Fruit fly (Drosophila melanogaster): ENCODE data around the gene Grip91.

Gene Grip91

dm6 chrX:13744599-13745052 lies at the start of gene Grip91:
Gene Grip91 (minus strand): TSS chrX:13744683.
- TF ChIP-seq Sox14 (GFP tag; optimal IDR thresholded peaks at IDR 0.05) (peak; percentile 35), topi (GFP tag; optimal IDR thresholded peaks at IDR 0.05) (peak; percentile 6), ss (GFP tag; optimal IDR thresholded peaks at IDR 0.05) (peak in 1 of 2 experiments; percentile 4), svp (GFP tag) (peak; percentile 51), achi (GFP tag; optimal IDR thresholded peaks at IDR 0.05) (peak; percentile 51), Eip78C (GFP tag) (peak; percentile 60), pdm3 (GFP tag; optimal IDR thresholded peaks at IDR 0.05) (no peak), Lpt (GFP tag; optimal IDR thresholded peaks at IDR 0.05) (no peak), CG6163 (GFP tag; IDR thresholded peaks at IDR 0.05) (no peak), CG31627 (GFP tag; optimal IDR thresholded peaks at IDR 0.05) (peak; percentile 2)

dm6 chrX:13792463-13792862 lies 48.0 kb upstream of the Grip91 start:
- TF ChIP-seq Gug (GFP tag; IDR thresholded peaks at IDR 0.05) = no peak
- no peak for TF ChIP-seq CG6276 (GFP tag; optimal IDR thresholded peaks at IDR 0.05)
- TF ChIP-seq Eip78C (GFP tag) = peak; percentile 11
- no peak for TF ChIP-seq cyc (GFP tag; optimal IDR thresholded peaks at IDR 0.05)
- TF ChIP-seq acj6 (GFP tag; optimal IDR thresholded peaks at IDR 0.05) = no peak
- no peak for TF ChIP-seq CG3919 (GFP tag; optimal IDR thresholded peaks at IDR 0.05)
- TF ChIP-seq dsx (GFP tag; optimal IDR thresholded peaks at IDR 0.05; ENCODE audit: poor library complexity, severe bottlenecking) = no peak
- TF ChIP-seq svp (GFP tag) = peak; percentile 17
- no peak for TF ChIP-seq CG7368 (GFP tag; optimal IDR thresholded peaks at IDR 0.05)
- no peak for TF ChIP-seq Hr38 (GFP tag; optimal IDR thresholded peaks at IDR 0.05)
- TF ChIP-seq eg (GFP tag; IDR thresholded peaks at IDR 0.05) = no peak
- no peak for TF ChIP-seq OdsH (GFP tag; optimal IDR thresholded peaks at IDR 0.05)
- TF ChIP-seq Eip93F (GFP tag; optimal IDR thresholded peaks at IDR 0.05) = no peak

DNA sequence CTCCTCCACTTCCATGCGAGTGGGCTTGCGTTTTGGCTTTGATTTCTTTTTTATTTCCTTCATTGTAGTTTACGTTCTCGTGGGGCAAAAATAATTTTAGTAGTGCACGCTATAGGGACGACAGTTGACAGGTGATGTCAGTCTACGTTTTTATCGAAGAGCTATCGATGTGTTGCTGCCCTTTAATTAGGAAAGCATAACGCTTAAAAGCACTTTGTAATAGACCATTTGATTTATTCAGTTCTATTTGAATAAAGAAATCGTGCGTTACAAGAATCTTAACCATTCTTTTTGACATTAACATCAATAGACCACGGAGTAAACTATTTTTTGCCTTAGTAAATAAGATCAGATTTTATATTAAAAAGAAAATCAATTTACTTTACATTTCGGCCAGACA lies 46.5 kb upstream of the Grip91 start, which contains the start of gene CG10993:
Gene CG10993 (minus strand): TSS at position 101 of the 400 bp plus-strand sequence.
- TF ChIP-seq CG3032 (tag; optimal IDR thresholded peaks at IDR 0.05) = no peak
- TF ChIP-seq fd59A (GFP tag; optimal IDR thresholded peaks at IDR 0.05) = no peak
- TF ChIP-seq Ets21C (GFP tag; optimal IDR thresholded peaks at IDR 0.05) = no peak
- TF ChIP-seq CG6163 (GFP tag; IDR thresholded peaks at IDR 0.05) = no peak
- no peak for TF ChIP-seq CG6808 (GFP tag; optimal IDR thresholded peaks at IDR 0.05)
- no peak for TF ChIP-seq Smox (GFP tag; optimal IDR thresholded peaks at IDR 0.05)
- no peak for TF ChIP-seq CG6854 (GFP tag; optimal IDR thresholded peaks at IDR 0.05)
- TF ChIP-seq CG7368 (GFP tag; optimal IDR thresholded peaks at IDR 0.05) = no peak
- no peak for TF ChIP-seq CG11902 (GFP tag; optimal IDR thresholded peaks at IDR 0.05)
- no peak for TF ChIP-seq fd85E (GFP tag; optimal IDR thresholded peaks at IDR 0.05)
- no peak for TF ChIP-seq Hr4 (GFP tag; optimal IDR thresholded peaks at IDR 0.05)
- no peak for TF ChIP-seq CG8632 (GFP tag; optimal IDR thresholded peaks at IDR 0.05)

DNA sequence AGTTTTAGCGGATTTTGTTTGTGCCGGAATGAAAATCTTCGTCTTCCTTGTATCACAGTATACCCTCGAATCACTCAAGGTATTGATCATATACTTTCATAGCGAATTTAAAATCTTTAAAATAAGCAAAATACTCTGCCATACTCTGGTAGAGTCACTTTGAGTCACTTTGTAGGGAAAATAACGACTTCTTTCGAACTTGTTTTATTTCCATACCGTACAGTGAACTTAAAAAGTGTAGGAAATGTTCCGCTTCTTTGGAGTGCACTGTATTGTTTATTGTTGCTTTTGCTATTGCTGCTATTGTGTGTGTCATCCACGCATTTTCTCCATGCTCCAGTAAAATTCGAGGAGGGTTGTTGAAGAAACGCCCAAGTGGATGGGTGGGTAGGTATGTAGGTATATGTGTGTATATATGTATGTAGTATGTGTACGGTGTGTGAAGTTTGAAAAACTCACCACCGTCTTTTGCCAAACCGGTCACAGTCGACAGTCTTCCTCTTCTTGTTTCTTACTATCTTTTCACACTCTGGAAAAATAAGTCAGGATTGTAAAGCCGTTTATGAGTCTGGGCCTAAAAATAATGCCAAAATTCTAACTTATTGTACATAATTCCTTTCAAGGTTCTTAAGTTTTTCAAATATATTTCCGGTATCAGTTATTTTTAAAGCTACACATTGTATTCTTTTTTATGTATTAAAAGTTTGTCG lies 44.6 kb upstream of the Grip91 start:
- TF ChIP-seq CG4318 (GFP tag; optimal IDR thresholded peaks at IDR 0.05) (no peak), Hr4 (GFP tag; optimal IDR thresholded peaks at IDR 0.05) (peak; percentile 23), CG15336 (GFP tag; IDR thresholded peaks at IDR 0.05) (no peak), CG10631 (GFP tag; optimal IDR thresholded peaks at IDR 0.05) (peak; percentile 39), Sox102F (GFP tag; optimal IDR thresholded peaks at IDR 0.05) (peak; percentile 8), CG8632 (GFP tag; optimal IDR thresholded peaks at IDR 0.05) (no peak), CG6854 (GFP tag; optimal IDR thresholded peaks at IDR 0.05) (no peak), net (GFP tag; optimal IDR thresholded peaks at IDR 0.05) (no peak), CG6163 (GFP tag; IDR thresholded peaks at IDR 0.05) (0 out of 3 replicates have a peak, but pooled peaks have one; percentile 32), cyc (GFP tag; optimal IDR thresholded peaks at IDR 0.05) (peak; percentile 2), Gug (GFP tag; IDR thresholded peaks at IDR 0.05) (0 out of 2 replicates have a peak, but pooled peaks have one; percentile 7), eg (GFP tag; IDR thresholded peaks at IDR 0.05) (no peak), esn (GFP tag; optimal IDR thresholded peaks at IDR 0.05) (no peak), CG7368 (GFP tag; optimal IDR thresholded peaks at IDR 0.05) (peak; percentile 13), Hr38 (GFP tag; optimal IDR thresholded peaks at IDR 0.05) (no peak), Ets96B (tag; optimal IDR thresholded peaks at IDR 0.05) (no peak), fd59A (GFP tag; optimal IDR thresholded peaks at IDR 0.05) (peak; percentile 18), Hr39 (GFP tag; optimal IDR thresholded peaks at IDR 0.05) (no peak), Blimp-1 (GFP tag; optimal IDR thresholded peaks at IDR 0.05) (no peak), svp (GFP tag) (peak; percentile 58), CG32006 (GFP tag; optimal IDR thresholded peaks at IDR 0.05) (peak; percentile 22), CG16779 (tag; optimal IDR thresholded peaks at IDR 0.05) (no peak), fkh (GFP tag; optimal IDR thresholded peaks at IDR 0.05) (no peak), CG10669 (GFP tag; optimal IDR thresholded peaks at IDR 0.05) (no peak), CG3032 (tag; optimal IDR thresholded peaks at IDR 0.05) (peak; percentile 36), acj6 (GFP tag; optimal IDR thresholded peaks at IDR 0.05) (peak; percentile 1)

Data from whole organism, prepupa.